Worm (Caenorhabditis elegans): ENCODE results near the gene T04C12.1.
A peak's percentile ranks its signal among the peaks of the same experiment; 100 is the strongest.

DNA sequence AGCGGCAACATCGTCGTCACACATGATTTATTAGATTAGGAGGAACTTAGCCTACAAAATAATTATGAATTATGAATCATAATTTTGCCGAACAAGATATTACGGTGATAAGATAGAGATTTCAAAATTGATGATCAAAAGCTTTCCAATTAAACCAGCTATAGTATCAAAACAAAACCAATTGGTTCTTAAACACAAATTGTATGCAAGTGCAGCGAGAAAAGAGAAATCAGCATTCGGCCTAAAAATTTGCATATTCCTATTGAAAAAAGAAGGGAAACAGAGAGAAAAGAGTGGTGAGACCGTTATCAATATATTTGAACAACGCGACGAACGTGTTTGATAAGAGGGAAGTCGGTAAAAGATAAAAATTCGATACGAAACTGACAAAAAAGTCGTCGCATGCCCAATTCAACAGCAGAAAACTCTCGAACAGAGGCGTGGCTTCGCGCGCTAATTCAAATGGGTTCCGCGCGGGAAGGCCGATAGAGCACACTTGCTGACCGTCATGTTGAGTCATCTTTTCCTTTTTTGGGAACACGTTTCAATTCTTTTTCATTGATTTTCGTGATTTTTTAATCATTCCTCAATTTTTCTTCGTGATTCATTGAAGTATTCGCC, 19.1 kb upstream of the T04C12.1 start, which contains the start of gene act-2:
- TF ChIP-seq him-1 (tag; optimal IDR thresholded peaks at IDR 0.05) = no peak
- TF ChIP-seq W03F9.2 (tag; optimal IDR thresholded peaks at IDR 0.05) = peak; percentile 80
- no peak for TF ChIP-seq dao-5 (tag; optimal IDR thresholded peaks at IDR 0.05)
